Fruit fly (Drosophila melanogaster): ENCODE results near the gene CG12147.

Gene CG12147

dm6 chr3R:5412306-5412705 is 14.8 kb downstream of the CG12147 start, which contains the start of gene Orco:
Gene Orco (minus strand): TSS chr3R:5412406.
- no peak for TF ChIP-seq CG17801 (GFP tag; optimal IDR thresholded peaks at IDR 0.05; ENCODE audit: partially characterized antibody)

- TF ChIP-seq CG17801 (GFP tag; optimal IDR thresholded peaks at IDR 0.05; ENCODE audit: partially characterized antibody) = no peak
Measured at dm6 chr3R:5403963-5404362, 23.1 kb downstream of the CG12147 start, which contains the start of gene CG2663. Gene CG2663 (minus strand): TSS chr3R:5404135.

dm6 chr3R:5399096-5399495 is 28.0 kb downstream of the CG12147 start, which contains the start of gene Or83a:
Gene Or83a (minus strand): TSS chr3R:5399196.
- no peak for TF ChIP-seq CG17801 (GFP tag; optimal IDR thresholded peaks at IDR 0.05; ENCODE audit: partially characterized antibody)

- TF ChIP-seq CG17801 (GFP tag; optimal IDR thresholded peaks at IDR 0.05; ENCODE audit: partially characterized antibody) = no peak
Measured at dm6 chr3R:5395210-5395609, 31.8 kb downstream of the CG12147 start.

dm6 chr3R:5393742-5394391 is 33.2 kb downstream of the CG12147 start, which contains the start of gene CG1172:
Gene CG1172 (plus strand): TSS chr3R:5393922.
- TF ChIP-seq CG17801 (GFP tag; optimal IDR thresholded peaks at IDR 0.05; ENCODE audit: partially characterized antibody) = peak; percentile 39

- TF ChIP-seq CG17801 (GFP tag; optimal IDR thresholded peaks at IDR 0.05; ENCODE audit: partially characterized antibody) = no peak
Measured at dm6 chr3R:5392621-5393020, 34.4 kb downstream of the CG12147 start, which contains the start of gene kkv. Gene kkv (minus strand): TSS chr3R:5392866.

dm6 chr3R:5392033-5392432 is 35.0 kb downstream of the CG12147 start:
- no peak for TF ChIP-seq CG17801 (GFP tag; optimal IDR thresholded peaks at IDR 0.05; ENCODE audit: partially characterized antibody)

dm6 chr3R:5390095-5390663 is 36.9 kb downstream of the CG12147 start:
- no peak for TF ChIP-seq CG17801 (GFP tag; optimal IDR thresholded peaks at IDR 0.05; ENCODE audit: partially characterized antibody)

dm6 chr3R:5389435-5389834 is 37.6 kb downstream of the CG12147 start:
- TF ChIP-seq CG17801 (GFP tag; optimal IDR thresholded peaks at IDR 0.05; ENCODE audit: partially characterized antibody) = no peak

- TF ChIP-seq CG17801 (GFP tag; optimal IDR thresholded peaks at IDR 0.05; ENCODE audit: partially characterized antibody) = no peak
Measured at dm6 chr3R:5389034-5389433, 38.0 kb downstream of the CG12147 start.

dm6 chr3R:5387996-5388395 is 39.1 kb downstream of the CG12147 start:
- TF ChIP-seq CG17801 (GFP tag; optimal IDR thresholded peaks at IDR 0.05; ENCODE audit: partially characterized antibody) = no peak

dm6 chr3R:5387564-5387963 is 39.5 kb downstream of the CG12147 start, which contains the start of gene CG14668:
Gene CG14668 (minus strand): TSS chr3R:5387664.
- no peak for TF ChIP-seq CG17801 (GFP tag; optimal IDR thresholded peaks at IDR 0.05; ENCODE audit: partially characterized antibody)

dm6 chr3R:5385761-5386160 is 41.3 kb downstream of the CG12147 start:
- no peak for TF ChIP-seq CG17801 (GFP tag; optimal IDR thresholded peaks at IDR 0.05; ENCODE audit: partially characterized antibody)

- no peak for TF ChIP-seq CG17801 (GFP tag; optimal IDR thresholded peaks at IDR 0.05; ENCODE audit: partially characterized antibody)
Measured at dm6 chr3R:5376612-5377011, 50.4 kb downstream of the CG12147 start, which contains the start of gene 7B2. Gene 7B2 (plus strand): TSS chr3R:5376780.
